Fruit fly (Drosophila melanogaster): ENCODE measurements around the gene CG33340.

The CG33340 gene

dm6 chr3R:24318217-24319082, 44.5 kb upstream of the CG33340 start, which contains the start of the genes Nab2 and BRWD3 (continued):
- TF ChIP-seq Gug (GFP tag; IDR thresholded peaks at IDR 0.05) (peak; percentile 29; the same call in 1 of the 4 replicates), CHES-1-like (GFP tag; optimal IDR thresholded peaks at IDR 0.05) (no peak), CG2116 (GFP tag; optimal IDR thresholded peaks at IDR 0.05) (peak; percentile 53), HmgZ (tag; optimal IDR thresholded peaks at IDR 0.05) (peak; percentile 4), Adf1 (GFP tag; IDR thresholded peaks at IDR 0.05) (no peak; the same call in 1 of the 2 replicates), Ptx1 (GFP tag; IDR thresholded peaks at IDR 0.05) (peak; percentile 35; the same call in 1 of the 2 replicates), Nf-YC (tag; optimal IDR thresholded peaks at IDR 0.05) (no peak), cad (GFP tag; optimal IDR thresholded peaks at IDR 0.05) (no peak), CG16813 (GFP tag; IDR thresholded peaks at IDR 0.05; ENCODE audit: partially characterized antibody) (peak; percentile 71), CG6272 (GFP tag; IDR thresholded peaks at IDR 0.05) (0 out of 2 replicates have a peak, but pooled peaks have one; percentile 6), Oli (tag; optimal IDR thresholded peaks at IDR 0.05) (no peak), gce (GFP tag; IDR thresholded peaks at IDR 0.05) (no peak), bcd (GFP tag; optimal IDR thresholded peaks at IDR 0.05) (peak; percentile 22), CG11560 (tag; IDR thresholded peaks at IDR 0.05) (peak; percentile 57; the same call in 2 of the 3 replicates), YL-1 (GFP tag; optimal IDR thresholded peaks at IDR 0.05) (peak; percentile 37), esg (GFP tag; conservative IDR thresholded peaks at IDR 0.05) (no peak; the same call in 1 of the 2 replicates), CG10565 (GFP tag; optimal IDR thresholded peaks at IDR 0.05) (no peak), Ets65A (GFP tag) (peak; percentile 84), eve (GFP tag; optimal IDR thresholded peaks at IDR 0.05) (no peak), CG2129 (GFP tag; IDR thresholded peaks at IDR 0.05; ENCODE audit: partially characterized antibody) (peak; percentile 17), Mrtf (GFP tag; IDR thresholded peaks at IDR 0.05) (no peak), kay (GFP tag; optimal IDR thresholded peaks at IDR 0.05) (no peak), amos (GFP tag; IDR thresholded peaks at IDR 0.05; ENCODE audit: partially characterized antibody) (peak; percentile 83), Rx (GFP tag; IDR thresholded peaks at IDR 0.05) (peak; percentile 22; the same call in 1 of the 2 replicates), knrl (GFP tag; IDR thresholded peaks at IDR 0.05; ENCODE audit: partially characterized antibody) (peak; percentile 61; the same call in 2 of the 3 replicates), inv (GFP tag; IDR thresholded peaks at IDR 0.05; ENCODE audit: partially characterized antibody) (peak; percentile 56), CG8388 (GFP tag; optimal IDR thresholded peaks at IDR 0.05) (no peak), jing (GFP tag; optimal IDR thresholded peaks at IDR 0.05) (no peak), CG1832 (GFP tag; optimal IDR thresholded peaks at IDR 0.05) (no peak), Trl (optimal IDR thresholded peaks at IDR 0.05) (no peak), Trl (GFP tag; optimal IDR thresholded peaks at IDR 0.05) (peak; percentile 27), Hr39 (optimal IDR thresholded peaks at IDR 0.05) (no peak), unc-4 (GFP tag; IDR thresholded peaks at IDR 0.05; ENCODE audit: partially characterized antibody) (peak; percentile 62), pzg (GFP tag; optimal IDR thresholded peaks at IDR 0.05) (peak; percentile 62), CG4404 (GFP tag; IDR thresholded peaks at IDR 0.05) (no peak), disco-r (GFP tag; optimal IDR thresholded peaks at IDR 0.05) (no peak), CG6689 (GFP tag; IDR thresholded peaks at IDR 0.05) (0 out of 2 replicates have a peak, but pooled peaks have one; percentile 4), CG11723 (GFP tag; optimal IDR thresholded peaks at IDR 0.05) (no peak), ro (GFP tag; IDR thresholded peaks at IDR 0.05) (0 out of 2 replicates have a peak, but pooled peaks have one; percentile 13), CG7987 (GFP tag; optimal IDR thresholded peaks at IDR 0.05) (no peak), CG15269 (tag; optimal IDR thresholded peaks at IDR 0.05) (no peak), cas (GFP tag; IDR thresholded peaks at IDR 0.05) (no peak), sna (GFP tag; IDR thresholded peaks at IDR 0.05; ENCODE audit: partially characterized antibody) (peak; percentile 27; the same call in 1 of the 2 replicates), onecut (GFP tag; IDR thresholded peaks at IDR 0.05) (peak; percentile 79), shn (GFP tag; optimal IDR thresholded peaks at IDR 0.05) (no peak), CG15011 (GFP tag; optimal IDR thresholded peaks at IDR 0.05) (no peak), CkIIα-i1 (GFP tag; IDR thresholded peaks at IDR 0.05) (no peak), Atf3 (GFP tag; optimal IDR thresholded peaks at IDR 0.05) (no peak), ac (GFP tag; optimal IDR thresholded peaks at IDR 0.05) (no peak)
